Fruit fly (Drosophila melanogaster): ENCODE measurements around the gene Uros2.

Uros2 gene

dm6 chr3R:15832525-15832924, 44.2 kb downstream of the Uros2 start, which contains the start of gene rec:
Gene rec, minus strand, starts transcription at chr3R:15832632.
- TF ChIP-seq Rx (GFP tag; IDR thresholded peaks at IDR 0.05) (no peak), CG15011 (GFP tag; optimal IDR thresholded peaks at IDR 0.05) (no peak), Chrac-16 (GFP tag; optimal IDR thresholded peaks at IDR 0.05) (no peak), amos (GFP tag; IDR thresholded peaks at IDR 0.05; ENCODE audit: partially characterized antibody) (peak; percentile 43), knrl (GFP tag; IDR thresholded peaks at IDR 0.05; ENCODE audit: partially characterized antibody) (peak; percentile 66; the same call in 2 of the 3 replicates), CG14014 (GFP tag; IDR thresholded peaks at IDR 0.05) (no peak), Sry-δ (GFP tag; optimal IDR thresholded peaks at IDR 0.05) (peak; percentile 57), CG14710 (tag; optimal IDR thresholded peaks at IDR 0.05) (no peak), Hey (tag; optimal IDR thresholded peaks at IDR 0.05) (no peak), HLH4C (GFP tag; IDR thresholded peaks at IDR 0.05; ENCODE audit: partially characterized antibody) (peak; percentile 57; the same call in 2 of the 3 replicates), BEAF-32 (GFP tag; optimal IDR thresholded peaks at IDR 0.05) (peak; percentile 60), Sin3A (optimal IDR thresholded peaks at IDR 0.05) (peak; percentile 17), CG2129 (GFP tag; IDR thresholded peaks at IDR 0.05; ENCODE audit: partially characterized antibody) (peak; percentile 17; the same call in 1 of the 2 replicates), ato (GFP tag; IDR thresholded peaks at IDR 0.05; ENCODE audit: partially characterized antibody) (no peak), inv (GFP tag; IDR thresholded peaks at IDR 0.05; ENCODE audit: partially characterized antibody) (0 out of 2 replicates have a peak, but pooled peaks have one; percentile 7), sna (GFP tag; IDR thresholded peaks at IDR 0.05; ENCODE audit: partially characterized antibody) (peak; percentile 58; the same call in 1 of the 2 replicates), CG10979 (tag; optimal IDR thresholded peaks at IDR 0.05) (no peak), Camta (GFP tag; optimal IDR thresholded peaks at IDR 0.05) (no peak), CG12769 (tag; optimal IDR thresholded peaks at IDR 0.05) (no peak), Nf-YA (GFP tag; IDR thresholded peaks at IDR 0.05) (no peak), Hr39 (optimal IDR thresholded peaks at IDR 0.05) (no peak), crp (GFP tag; optimal IDR thresholded peaks at IDR 0.05) (no peak), CG10267 (tag; optimal IDR thresholded peaks at IDR 0.05) (peak; percentile 14), sc (optimal IDR thresholded peaks at IDR 0.05) (no peak), sc (GFP tag; optimal IDR thresholded peaks at IDR 0.05) (no peak), Med (GFP tag) (peak; percentile 66), CG8359 (GFP tag; optimal IDR thresholded peaks at IDR 0.05; ENCODE audit: borderline replicate concordance) (no peak), CG11085 (GFP tag; IDR thresholded peaks at IDR 0.05) (no peak), sens (GFP tag) (peak; percentile 17), E2f2 (GFP tag; IDR thresholded peaks at IDR 0.05) (peak; percentile 70), Dref (GFP tag; IDR thresholded peaks at IDR 0.05) (peak; percentile 52), Dll (GFP tag; IDR thresholded peaks at IDR 0.05; ENCODE audit: partially characterized antibody) (peak; percentile 74), CoRest (tag; optimal IDR thresholded peaks at IDR 0.05) (no peak), dmrt11E (tag; optimal IDR thresholded peaks at IDR 0.05) (no peak), org-1 (GFP tag; optimal IDR thresholded peaks at IDR 0.05) (no peak), Scr (GFP tag; IDR thresholded peaks at IDR 0.05; ENCODE audit: partially characterized antibody) (peak; percentile 64), vnd (GFP tag; IDR thresholded peaks at IDR 0.05; ENCODE audit: partially characterized antibody) (0 out of 3 replicates have a peak, but pooled peaks have one; percentile 31), CG6791 (GFP tag; IDR thresholded peaks at IDR 0.05; ENCODE audit: partially characterized antibody) (no peak), CG7271 (tag; optimal IDR thresholded peaks at IDR 0.05) (no peak), CG8924 (tag; optimal IDR thresholded peaks at IDR 0.05) (no peak), Doc3 (GFP tag; IDR thresholded peaks at IDR 0.05; ENCODE audit: partially characterized antibody) (peak; percentile 52; the same call in 1 of the 3 replicates), MBD-R2 (GFP tag; IDR thresholded peaks at IDR 0.05) (peak; percentile 33), nerfin-1 (tag; optimal IDR thresholded peaks at IDR 0.05) (no peak), br (optimal IDR thresholded peaks at IDR 0.05) (no peak), lbe (GFP tag; optimal IDR thresholded peaks at IDR 0.05) (no peak), Nf-YB (GFP tag; optimal IDR thresholded peaks at IDR 0.05) (no peak), ro (GFP tag; IDR thresholded peaks at IDR 0.05) (no peak), Dad (GFP tag; optimal IDR thresholded peaks at IDR 0.05) (no peak), kay (GFP tag; optimal IDR thresholded peaks at IDR 0.05) (no peak), Hmr (GFP tag; optimal IDR thresholded peaks at IDR 0.05) (no peak)

All from whole organism, embryonic.